Fruit fly (Drosophila melanogaster) Kc167 (cell line): ENCODE data around the gene CG34133.

Source experiments
- Myc ChIP-seq: fragments of >200 bp; optimal IDR thresholded peaks from 2 replicates; lab custom pipeline; 2017; ENCODE audit warnings: missing external identifiers
- Sin3A ChIP-seq: fragments of >200 bp; optimal IDR thresholded peaks from 2 replicates; lab custom pipeline; 2018; ENCODE audit warnings: missing external identifiers
- h ChIP-seq: fragments of >200 bp; optimal IDR thresholded peaks from 3 replicates; lab custom pipeline; 2018; ENCODE audit warnings: missing external identifiers
- psq ChIP-seq: fragments of >200 bp; optimal IDR thresholded peaks from 2 replicates; lab custom pipeline; 2017; ENCODE audit warnings: missing external identifiers
- ttk ChIP-seq: sonication (Bioruptor generic); optimal IDR thresholded peaks from 2 replicates; lab custom pipeline; 2017; ENCODE audit warnings: missing external identifiers

DNA sequence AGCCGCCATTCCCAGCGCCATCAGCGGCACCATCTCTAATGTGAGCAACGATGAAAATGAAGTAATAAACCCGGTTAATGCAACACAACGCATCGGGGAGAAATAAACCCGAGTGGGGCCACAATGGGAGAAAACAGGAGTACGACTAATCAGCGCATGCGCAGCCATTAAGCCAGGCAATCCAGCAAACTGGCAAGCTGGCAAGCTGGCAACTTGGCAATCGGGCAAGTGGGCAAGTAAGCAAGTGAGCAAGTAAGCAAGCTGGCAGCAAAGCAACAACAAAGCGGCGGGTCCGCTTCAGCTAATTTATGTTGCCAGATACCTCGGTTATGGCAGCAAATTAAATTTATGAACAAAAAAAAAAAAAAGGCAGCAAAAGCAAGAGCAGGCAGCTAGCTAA lies 30.5 kb downstream of the CG34133 start:
- TF ChIP-seq ttk (no peak), Myc (lab: Kevin White, UChicago) (no peak), Sin3A (lab: Kevin White, UChicago) (no peak), psq (no peak), h (lab: Kevin White, UChicago) (no peak)
